Fruit fly (Drosophila melanogaster): ENCODE measurements around the gene nSyb.

- TF ChIP-seq psq (optimal IDR thresholded peaks at IDR 0.05) (no peak), insv (optimal IDR thresholded peaks at IDR 0.05) (no peak), h (optimal IDR thresholded peaks at IDR 0.05) (no peak)
Measured at dm6 chr3L:1664876-1665275, 27.3 kb upstream of the nSyb start, which contains the start of the genes Srrm234 and CG7974.

Measured in Kc167 (cell line).